Fruit fly (Drosophila melanogaster) whole organism, embryonic: ENCODE results near the gene Cpr65Aw.

Source experiments
- ATbp ChIP-seq: fragments of 200-800 bp; sonication (Bioruptor generic); optimal IDR thresholded peaks from 2 replicates; lab custom pipeline; 2017; ENCODE audit warnings: missing biosample characterization, mild to moderate bottlenecking, missing genetic modification characterization, missing genetic modification reagents
- Adf1 ChIP-seq: fragments of 200-800 bp; sonication (Bioruptor generic); IDR thresholded peaks from 2 replicates; pipeline ENCODE4 v1.3.6; 2022; ENCODE audit warnings: missing biosample characterization, missing genetic modification characterization
- CG10321 ChIP-seq: fragments of 200-800 bp; sonication (Bioruptor generic); IDR thresholded peaks from 2 replicates; pipeline ENCODE4 v1.3.6; 2022; ENCODE audit warnings: missing biosample characterization, missing genetic modification characterization
- CG16779 ChIP-seq: fragments of 200-800 bp; sonication (Bioruptor generic); IDR thresholded peaks from 2 replicates; pipeline ENCODE4 v1.3.6; 2022; ENCODE audit warnings: missing biosample characterization, missing genetic modification characterization
- CG1832 ChIP-seq: fragments of 200-800 bp; sonication (Bioruptor generic); optimal IDR thresholded peaks from 2 replicates; lab custom pipeline; 2017; ENCODE audit warnings: missing biosample characterization, mild to moderate bottlenecking, missing genetic modification characterization, inconsistent platforms
- CG2202 ChIP-seq: fragments of 200-800 bp; sonication (Bioruptor generic); optimal IDR thresholded peaks from 2 replicates; lab custom pipeline; 2018; ENCODE audit warnings: missing biosample characterization, mild to moderate bottlenecking, missing genetic modification characterization
- CG2889 ChIP-seq: fragments of 200-800 bp; sonication (Bioruptor generic); IDR thresholded peaks from 3 replicates; pipeline ENCODE4 v1.3.6; 2022; ENCODE audit warnings: missing biosample characterization, missing genetic modification characterization
- CG30403 ChIP-seq: fragments of 200-800 bp; sonication (Bioruptor generic); optimal IDR thresholded peaks from 3 replicates; lab custom pipeline; 2016; ENCODE audit warnings: missing biosample characterization, missing genetic modification characterization
- CG31441 ChIP-seq: fragments of 200-800 bp; sonication (Bioruptor generic); IDR thresholded peaks from 2 replicates; pipeline ENCODE4 v1.3.6; 2022; ENCODE audit warnings: missing biosample characterization, missing genetic modification characterization
- CG32767 ChIP-seq: fragments of 200-800 bp; sonication (Bioruptor generic); IDR thresholded peaks from 2 replicates; pipeline ENCODE4 v1.3.6; 2022; ENCODE audit warnings: missing biosample characterization, missing genetic modification characterization
- CG6254 ChIP-seq: fragments of 200-800 bp; sonication (Bioruptor generic); optimal IDR thresholded peaks from 3 replicates; lab custom pipeline; 2017; ENCODE audit warnings: mild to moderate bottlenecking, missing biosample characterization, missing genetic modification reagents, missing genetic modification characterization
- CG7357 ChIP-seq: fragments of 200-800 bp; sonication (Bioruptor generic); IDR thresholded peaks from 3 replicates; pipeline ENCODE4 v1.3.6; 2022; ENCODE audit warnings: missing biosample characterization, missing genetic modification characterization
- CG8089 ChIP-seq: fragments of 200-800 bp; sonication (Bioruptor generic); optimal IDR thresholded peaks from 3 replicates; lab custom pipeline; 2016; ENCODE audit warnings: missing biosample characterization, missing genetic modification characterization
- CG9876 ChIP-seq: fragments of 200-800 bp; sonication (Bioruptor generic); optimal IDR thresholded peaks from 2 replicates; lab custom pipeline; 2016; ENCODE audit warnings: missing biosample characterization, missing genetic modification characterization
- D ChIP-seq, 2 experiments: fragments of 200-800 bp in 1 of 2; fragments of >200 bp in 1 of 2; sonication (Bioruptor generic) in 1 of 2; optimal IDR thresholded peaks; 2 replicates in 1 of 2; 3 replicates in 1 of 2; lab custom pipeline; 2017; ENCODE audit warnings: mild to moderate bottlenecking in 1 of 2, missing biosample characterization in 1 of 2, missing genetic modification characterization in 1 of 2, missing genetic modification reagents in 1 of 2
- Dll ChIP-seq: fragments of 200-800 bp; sonication (Bioruptor generic); IDR thresholded peaks from 4 replicates; pipeline ENCODE4 v1.3.6; 2022; ENCODE audit warnings: missing biosample characterization, missing genetic modification characterization; ENCODE audit not compliant: partially characterized antibody
- Dp ChIP-seq: fragments of 200-800 bp; sonication (Bioruptor generic); optimal IDR thresholded peaks from 2 replicates; lab custom pipeline; 2018; ENCODE audit warnings: missing biosample characterization, mild to moderate bottlenecking, missing genetic modification characterization, moderate library complexity
- Ets65A ChIP-seq: fragments of 200-800 bp; sonication (Bioruptor generic); peaks from one replicate; lab custom pipeline; 2016; ENCODE audit warnings: missing biosample characterization, missing genetic modification characterization
- HmgZ ChIP-seq: fragments of 200-800 bp; sonication (Bioruptor generic); optimal IDR thresholded peaks from 2 replicates; lab custom pipeline; 2018; ENCODE audit warnings: missing biosample characterization, mild to moderate bottlenecking, missing genetic modification characterization
- Hr39 ChIP-seq: fragments of >200 bp; optimal IDR thresholded peaks from 2 replicates; lab custom pipeline; 2017
- Mrtf ChIP-seq: fragments of 200-800 bp; sonication (Bioruptor generic); IDR thresholded peaks from 3 replicates; pipeline ENCODE4 v1.3.6; 2022; ENCODE audit warnings: missing biosample characterization, missing genetic modification characterization
- NC2α ChIP-seq: fragments of 200-800 bp; sonication (Bioruptor generic); optimal IDR thresholded peaks from 2 replicates; lab custom pipeline; 2016; ENCODE audit warnings: missing biosample characterization, missing genetic modification characterization
- Nf-YB ChIP-seq: fragments of 200-800 bp; sonication (Bioruptor generic); optimal IDR thresholded peaks from 3 replicates; lab custom pipeline; 2019; ENCODE audit warnings: missing biosample characterization, mild to moderate bottlenecking, missing genetic modification characterization, moderate library complexity
- Nf-YC ChIP-seq: fragments of 200-800 bp; optimal IDR thresholded peaks from 3 replicates; lab custom pipeline; 2019; ENCODE audit warnings: missing biosample characterization, mild to moderate bottlenecking, missing genetic modification characterization, moderate library complexity
- Sry-δ ChIP-seq: fragments of 200-800 bp; sonication (Bioruptor generic); optimal IDR thresholded peaks from 2 replicates; lab custom pipeline; 2016; ENCODE audit warnings: missing biosample characterization, missing genetic modification characterization
- TFAM ChIP-seq: fragments of 200-800 bp; sonication (Bioruptor generic); optimal IDR thresholded peaks from 2 replicates; lab custom pipeline; 2017; ENCODE audit warnings: missing biosample characterization, missing genetic modification characterization, inconsistent platforms
- ara ChIP-seq: fragments of 200-800 bp; sonication (Bioruptor generic); IDR thresholded peaks from 2 replicates; pipeline ENCODE4 v1.3.6; 2022; ENCODE audit warnings: missing biosample characterization, missing genetic modification characterization
- ato ChIP-seq: fragments of 200-800 bp; sonication (Bioruptor generic); IDR thresholded peaks from 2 replicates; pipeline ENCODE4 v1.3.6; 2022; ENCODE audit warnings: missing biosample characterization, missing genetic modification characterization; ENCODE audit not compliant: partially characterized antibody
- bsh ChIP-seq, 2 experiments: fragments of 200-800 bp; sonication (Bioruptor generic); optimal IDR thresholded peaks; 2 replicates each; lab custom pipeline; 2017 to 2018; ENCODE audit warnings: mild to moderate bottlenecking in 2 of 2, missing biosample characterization in 2 of 2, missing genetic modification characterization in 2 of 2, moderate library complexity in 1 of 2
- cad ChIP-seq: fragments of >200 bp; optimal IDR thresholded peaks from 2 replicates; lab custom pipeline; 2017; ENCODE audit warnings: missing biosample characterization, missing genetic modification characterization
- cg ChIP-seq: fragments of 200-800 bp; sonication (Bioruptor generic); optimal IDR thresholded peaks from 3 replicates; lab custom pipeline; 2019; ENCODE audit warnings: missing biosample characterization, mild to moderate bottlenecking, missing genetic modification characterization, moderate library complexity
- crc ChIP-seq: fragments of 200-800 bp; sonication (Bioruptor generic); optimal IDR thresholded peaks from 2 replicates; lab custom pipeline; 2016; ENCODE audit warnings: missing biosample characterization, missing genetic modification characterization
- emc ChIP-seq: fragments of 200-800 bp; sonication (Bioruptor generic); optimal IDR thresholded peaks from 2 replicates; lab custom pipeline; 2016; ENCODE audit warnings: missing biosample characterization, missing genetic modification characterization
- en ChIP-seq: fragments of 200-800 bp; sonication (Bioruptor generic); optimal IDR thresholded peaks from 2 replicates; lab custom pipeline; 2016; ENCODE audit warnings: missing biosample characterization, missing genetic modification characterization
- gem ChIP-seq: fragments of 200-800 bp; sonication (Bioruptor generic); optimal IDR thresholded peaks from 2 replicates; lab custom pipeline; 2019; ENCODE audit warnings: missing biosample characterization, mild to moderate bottlenecking, missing genetic modification characterization, moderate library complexity
- hb ChIP-seq: fragments of 200-800 bp; sonication (Bioruptor generic); IDR thresholded peaks from 3 replicates; pipeline ENCODE4 v1.3.6; 2022; ENCODE audit warnings: missing biosample characterization, missing genetic modification characterization; ENCODE audit not compliant: partially characterized antibody
- her ChIP-seq: fragments of 200-800 bp; sonication (Bioruptor generic); optimal IDR thresholded peaks from 2 replicates; lab custom pipeline; 2016; ENCODE audit warnings: missing biosample characterization, missing genetic modification characterization
- jing ChIP-seq: fragments of 200-800 bp; sonication (Bioruptor generic); optimal IDR thresholded peaks from 2 replicates; lab custom pipeline; 2018; ENCODE audit warnings: missing biosample characterization, mild to moderate bottlenecking, missing genetic modification characterization
- otp ChIP-seq: fragments of 200-800 bp; sonication (Bioruptor generic); IDR thresholded peaks from 3 replicates; pipeline ENCODE4, ENCODE4 v1.3.6; 2022; ENCODE audit warnings: missing biosample characterization, missing genetic modification characterization
- pan ChIP-seq, 4 experiments: fragments of >200 bp in 3 of 4; fragments of 200-800 bp in 1 of 4; sonication (Bioruptor generic) in 1 of 4; optimal IDR thresholded peaks in 3 of 4; IDR thresholded peaks in 1 of 4; 2 replicates each; pipeline versions ENCODE4 v1.3.6 to Lab custom; 2017 to 2022; ENCODE audit warnings: missing biosample characterization in 2 of 4, missing genetic modification characterization in 2 of 4, mixed read lengths in 1 of 4
- pros ChIP-seq: fragments of 200-800 bp; sonication (Bioruptor generic); optimal IDR thresholded peaks from 3 replicates; lab custom pipeline; 2019; ENCODE audit warnings: missing biosample characterization, mild to moderate bottlenecking, missing genetic modification characterization, moderate library complexity
- ro ChIP-seq: fragments of 200-800 bp; sonication (Bioruptor generic); IDR thresholded peaks from 2 replicates; pipeline ENCODE4 v1.3.6; 2022; ENCODE audit warnings: missing biosample characterization, missing genetic modification characterization
- salm ChIP-seq: fragments of 200-800 bp; sonication (Bioruptor generic); optimal IDR thresholded peaks from 2 replicates; lab custom pipeline; 2018; ENCODE audit warnings: missing biosample characterization, mild to moderate bottlenecking, missing genetic modification characterization
- seq ChIP-seq: fragments of 200-800 bp; sonication (Bioruptor generic); IDR thresholded peaks from 2 replicates; pipeline ENCODE4 v1.3.6; 2022; ENCODE audit warnings: missing biosample characterization, missing genetic modification characterization
- tio ChIP-seq: fragments of 200-800 bp; sonication (Bioruptor generic); optimal IDR thresholded peaks from 2 replicates; lab custom pipeline; 2017; ENCODE audit warnings: missing biosample characterization, missing genetic modification characterization, inconsistent platforms
- twi ChIP-seq: fragments of 200-800 bp; optimal IDR thresholded peaks from 2 replicates; lab custom pipeline; 2019; ENCODE audit warnings: missing biosample characterization, mild to moderate bottlenecking, missing genetic modification characterization, moderate library complexity
- zen ChIP-seq: fragments of 200-800 bp; sonication (Bioruptor generic); optimal IDR thresholded peaks from 3 replicates; lab custom pipeline; 2018; ENCODE audit warnings: missing biosample characterization, mild to moderate bottlenecking, missing genetic modification characterization, moderate library complexity

Gene Cpr65Aw

dm6 chr3L:6110673-6111449 is 31.4 kb downstream of the Cpr65Aw start:
- TF ChIP-seq Nf-YB (GFP tag; lab: Kevin White, UChicago), result peak; percentile 95
- TF ChIP-seq Nf-YC, result peak; percentile 96
- TF ChIP-seq Mrtf (GFP tag; lab: Robert Waterston, UW), result no peak
- TF ChIP-seq bsh (GFP tag; optimal IDR thresholded peaks at IDR 0.05; lab: Kevin White, UChicago), result no peak
- no peak for TF ChIP-seq CG2889 (GFP tag; lab: Robert Waterston, UW)
- no peak for TF ChIP-seq zen (tag; lab: Kevin White, UChicago)
- peak; percentile 40; the same call in 1 of the 2 replicates for TF ChIP-seq CG32767 (GFP tag; lab: Robert Waterston, UW)
- peak; percentile 87 for TF ChIP-seq Ets65A (GFP tag; lab: Kevin White, UChicago)
- no peak for TF ChIP-seq ara
- TF ChIP-seq salm (tag; lab: Kevin White, UChicago), result no peak
- TF ChIP-seq CG10321, result peak; percentile 43; the same call in 1 of the 2 replicates
- TF ChIP-seq CG7357 (GFP tag; lab: Robert Waterston, UW), result no peak
- peak; percentile 64 for TF ChIP-seq Adf1 (GFP tag; lab: Robert Waterston, UW)
- peak; percentile 49 for TF ChIP-seq CG1832 (GFP tag; lab: Kevin White, UChicago)
- no peak for TF ChIP-seq D (optimal IDR thresholded peaks at IDR 0.05; lab: Kevin White, UChicago)
- no peak for TF ChIP-seq D (GFP tag; optimal IDR thresholded peaks at IDR 0.05; lab: Kevin White, UChicago)
- TF ChIP-seq seq (GFP tag; lab: Robert Waterston, UW), result peak; percentile 65; the same call in 1 of the 2 replicates

DNA sequence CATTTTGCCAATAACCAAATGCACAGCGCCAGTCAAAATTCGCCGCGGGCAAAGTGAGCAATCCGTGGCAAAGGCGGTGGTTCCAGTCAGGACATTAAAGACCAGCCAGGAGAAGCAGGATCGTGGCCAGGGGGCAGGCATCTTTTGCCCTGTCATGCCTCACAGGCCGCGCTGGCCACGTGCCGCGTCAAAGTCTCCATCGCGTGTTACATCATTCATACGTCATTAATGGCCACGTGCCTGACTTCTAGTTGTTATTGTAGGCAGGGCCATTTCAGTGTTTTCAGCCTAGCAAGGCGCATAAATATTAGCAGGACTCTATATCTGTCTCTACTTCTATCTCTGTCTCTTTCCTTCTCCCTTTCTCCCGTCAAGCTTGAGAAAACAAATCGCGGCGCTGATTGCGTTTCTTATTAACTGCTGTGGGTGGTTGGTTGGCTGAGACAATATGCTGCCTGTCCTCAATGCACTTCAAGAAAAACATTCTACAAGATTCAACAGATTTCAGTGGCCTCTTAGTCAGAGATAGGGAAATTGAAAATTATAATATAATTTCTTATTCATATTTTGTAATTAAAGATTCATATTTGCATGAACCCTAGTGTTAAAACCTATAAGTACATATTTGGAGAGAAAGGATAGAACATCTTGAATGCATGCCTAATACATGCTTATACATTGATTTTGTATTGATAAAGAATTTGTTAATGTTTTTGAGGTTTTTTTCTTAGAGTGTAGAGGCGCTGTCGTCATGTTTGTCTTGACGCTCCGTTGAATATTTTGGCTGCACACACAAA is 33.8 kb downstream of the Cpr65Aw start:
- no peak for TF ChIP-seq hb (GFP tag; lab: Robert Waterston, UW)
- TF ChIP-seq CG6254, result no peak
- no peak for TF ChIP-seq ro (GFP tag; lab: Robert Waterston, UW)
- no peak for TF ChIP-seq Hr39 (lab: Kevin White, UChicago)
- no peak for TF ChIP-seq pan (optimal IDR thresholded peaks at IDR 0.05; lab: Kevin White, UChicago)
- no peak for TF ChIP-seq pan (GFP tag; optimal IDR thresholded peaks at IDR 0.05 in 1 of 2, IDR thresholded peaks at IDR 0.05 in 1 of 2)
- TF ChIP-seq ato, result no peak
- no peak for TF ChIP-seq ATbp (GFP tag; lab: Kevin White, UChicago)
- no peak for TF ChIP-seq TFAM (GFP tag; lab: Kevin White, UChicago)
- TF ChIP-seq cg, result no peak
- TF ChIP-seq emc, result no peak
- TF ChIP-seq gem (tag; lab: Kevin White, UChicago), result peak; percentile 53
- no peak for TF ChIP-seq otp (GFP tag; lab: Robert Waterston, UW)
- no peak for TF ChIP-seq CG2202 (tag; lab: Kevin White, UChicago)
- TF ChIP-seq NC2α (GFP tag; lab: Kevin White, UChicago), result no peak
- TF ChIP-seq CG30403 (GFP tag; lab: Kevin White, UChicago), result no peak
- TF ChIP-seq HmgZ (tag; lab: Kevin White, UChicago), result no peak
- no peak for TF ChIP-seq Dll (GFP tag; lab: Robert Waterston, UW)
- no peak for TF ChIP-seq jing (GFP tag; lab: Kevin White, UChicago)
- TF ChIP-seq CG31441 (GFP tag; lab: Robert Waterston, UW), result peak; percentile 48; the same call in 1 of the 2 replicates
- TF ChIP-seq tio (GFP tag; lab: Kevin White, UChicago), result no peak
- TF ChIP-seq CG16779, result no peak
- TF ChIP-seq twi (tag; lab: Kevin White, UChicago), result no peak
- no peak for TF ChIP-seq her (GFP tag; lab: Kevin White, UChicago)
- no peak for TF ChIP-seq en (GFP tag; lab: Kevin White, UChicago)
- no peak for TF ChIP-seq CG8089 (GFP tag; lab: Kevin White, UChicago)
- TF ChIP-seq Dp (GFP tag; lab: Kevin White, UChicago), result no peak
- no peak for TF ChIP-seq cad (GFP tag; lab: Kevin White, UChicago)
- TF ChIP-seq Sry-δ (GFP tag; lab: Kevin White, UChicago), result no peak
- TF ChIP-seq crc, result no peak
- no peak for TF ChIP-seq CG9876 (GFP tag; lab: Kevin White, UChicago)
- TF ChIP-seq pros, result peak; percentile 48
